Fruit fly (Drosophila melanogaster): ENCODE data around the gene scaf6.

dm6 chr3L:17001055-17001454 lies 41.3 kb downstream of the scaf6 start:
- no peak for TF ChIP-seq EcR (GFP tag; optimal IDR thresholded peaks at IDR 0.05)
- TF ChIP-seq usp (GFP tag; optimal IDR thresholded peaks at IDR 0.05): no peak
- TF ChIP-seq pan (optimal IDR thresholded peaks at IDR 0.05): no peak
- TF ChIP-seq psq (optimal IDR thresholded peaks at IDR 0.05): no peak
- TF ChIP-seq Dll (optimal IDR thresholded peaks at IDR 0.05): no peak
- TF ChIP-seq CG8478 (optimal IDR thresholded peaks at IDR 0.05): no peak
